Worm (Caenorhabditis elegans): ENCODE measurements around the gene srlf-7.

DNA sequence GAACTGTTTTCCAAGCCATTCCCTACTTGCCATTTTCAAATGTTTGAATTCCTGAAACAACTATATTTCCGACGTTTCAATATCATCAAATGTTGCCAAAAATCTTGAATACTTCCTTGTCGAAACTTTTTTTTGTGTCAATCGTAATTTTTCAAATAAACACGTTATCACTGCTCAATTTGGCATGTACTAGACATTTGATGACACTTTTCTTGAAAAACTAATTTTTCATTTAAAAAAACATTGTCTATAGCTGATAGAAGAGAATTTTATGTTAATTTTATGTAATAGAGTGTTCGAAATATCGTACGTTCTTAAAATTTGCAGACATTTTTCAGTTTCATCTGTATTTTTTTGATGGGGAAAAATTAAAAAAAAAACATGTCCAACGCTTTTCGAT is 6.3 kb upstream of the srlf-7 start:
- no peak for TF ChIP-seq nhr-76 (tag; optimal IDR thresholded peaks at IDR 0.05)
- TF ChIP-seq nhr-43 (tag; optimal IDR thresholded peaks at IDR 0.05; ENCODE audit: poor library complexity, severe bottlenecking) = no peak
- TF ChIP-seq nhr-28 (tag; optimal IDR thresholded peaks at IDR 0.05) = no peak
- TF ChIP-seq eor-1 (tag; optimal IDR thresholded peaks at IDR 0.05) = no peak
- no peak for TF ChIP-seq ama-1 (optimal IDR thresholded peaks at IDR 0.05)
- TF ChIP-seq lin-39 (tag; optimal IDR thresholded peaks at IDR 0.05) = no peak

Data from whole organism, L3 larva.